Worm (Caenorhabditis elegans) whole organism, L1 larva: ENCODE measurements around the gene nhr-214.
A peak's percentile ranks its signal among the peaks of the same experiment; 100 is the strongest.

Source experiments
- C04F5.9 ChIP-seq: sonication (generic microtip); optimal IDR thresholded peaks from 2 replicates; lab custom pipeline; 2016; ENCODE audit warnings: missing genetic modification characterization, missing compliant biosample characterization
- C16A3.4 ChIP-seq: fragments of 150-350 bp; optimal IDR thresholded peaks from 2 replicates; lab custom pipeline; 2014; ENCODE audit warnings: missing biosample characterization, missing genetic modification characterization
- C34B4.2 ChIP-seq: sonication (generic microtip); optimal IDR thresholded peaks from 2 replicates; lab custom pipeline; 2017; ENCODE audit warnings: mild to moderate bottlenecking, missing genetic modification characterization, missing compliant biosample characterization
- F16B12.6 ChIP-seq: fragments of 150-350 bp; optimal IDR thresholded peaks from 2 replicates; lab custom pipeline; 2014; ENCODE audit warnings: missing biosample characterization, missing genetic modification characterization
- alr-1 ChIP-seq: fragments of 200-800 bp; sonication (Bioruptor generic); optimal IDR thresholded peaks from 2 replicates; lab custom pipeline; 2018; ENCODE audit warnings: borderline replicate concordance, mild to moderate bottlenecking, missing genetic modification characterization, missing compliant biosample characterization
- blmp-1 ChIP-seq: fragments of 150-350 bp; optimal IDR thresholded peaks from 2 replicates; lab custom pipeline; 2014; ENCODE audit warnings: missing biosample characterization, missing genetic modification characterization
- ceh-82 ChIP-seq, 3 experiments: fragments of 150-350 bp in 1 of 3; sonication (generic microtip) in 2 of 3; optimal IDR thresholded peaks; 2 replicates each; lab custom pipeline; 2014 to 2017; ENCODE audit warnings: missing biosample characterization in 3 of 3, missing genetic modification characterization in 3 of 3
- ceh-90 ChIP-seq: sonication (generic microtip); optimal IDR thresholded peaks from 2 replicates; lab custom pipeline; 2016; ENCODE audit warnings: missing genetic modification characterization, missing compliant biosample characterization
- ces-1 ChIP-seq: fragments of 150-350 bp; optimal IDR thresholded peaks from 2 replicates; lab custom pipeline; 2014; ENCODE audit warnings: missing biosample characterization, missing genetic modification reagents, missing genetic modification characterization
- dpl-1 ChIP-seq, 3 experiments: fragments of 150-350 bp in 2 of 3; sonication (generic microtip) in 1 of 3; optimal IDR thresholded peaks; 2 replicates each; lab custom pipeline; 2014 to 2017; ENCODE audit warnings: missing biosample characterization in 3 of 3, missing genetic modification characterization in 3 of 3, missing genetic modification reagents in 3 of 3
- dsc-1 ChIP-seq: sonication (generic microtip); optimal IDR thresholded peaks from 2 replicates; lab custom pipeline; 2016; ENCODE audit warnings: mild to moderate bottlenecking, missing genetic modification characterization, missing compliant biosample characterization
- egl-27 ChIP-seq, 2 experiments: fragments of 150-350 bp in 1 of 2; sonication (generic microtip); optimal IDR thresholded peaks; 3 replicates each; lab custom pipeline; 2017 to 2018; ENCODE audit warnings: missing biosample characterization in 2 of 2, missing genetic modification characterization in 2 of 2, missing genetic modification reagents in 2 of 2
- elt-2 ChIP-seq: sonication (generic microtip); optimal IDR thresholded peaks from 2 replicates; lab custom pipeline; 2016; ENCODE audit warnings: missing genetic modification characterization, mild to moderate bottlenecking, inconsistent platforms, missing compliant biosample characterization, missing genetic modification reagents
- elt-3 ChIP-seq, 6 experiments: fragments of 150-350 bp in 1 of 6; sonication (generic microtip); optimal IDR thresholded peaks; 2 replicates each; lab custom pipeline; 2017 to 2018; ENCODE audit warnings: missing biosample characterization in 6 of 6, missing genetic modification characterization in 6 of 6, inconsistent platforms in 1 of 6
- fkh-10 ChIP-seq: sonication (generic microtip); optimal IDR thresholded peaks from 2 replicates; lab custom pipeline; 2017; ENCODE audit warnings: missing biosample characterization, missing genetic modification reagents, missing genetic modification characterization
- fkh-8 ChIP-seq: sonication (generic microtip); optimal IDR thresholded peaks from 2 replicates; lab custom pipeline; 2016; ENCODE audit warnings: mild to moderate bottlenecking, missing genetic modification characterization, missing compliant biosample characterization
- fos-1 ChIP-seq: fragments of 150-350 bp; optimal IDR thresholded peaks from 2 replicates; lab custom pipeline; 2014; ENCODE audit warnings: missing biosample characterization, missing genetic modification characterization
- grh-1 ChIP-seq: fragments of 200-800 bp; sonication (Bioruptor generic); IDR thresholded peaks from 2 replicates; pipeline ENCODE4 v1.3.6; 2022; ENCODE audit warnings: missing genetic modification reagents, missing genetic modification characterization, missing compliant biosample characterization
- hpl-2 ChIP-seq: fragments of 150-350 bp; optimal IDR thresholded peaks from 2 replicates; lab custom pipeline; 2014; ENCODE audit warnings: missing biosample characterization, missing genetic modification reagents, missing genetic modification characterization
- isw-1 ChIP-seq: fragments of 200-800 bp; sonication (Bioruptor generic); IDR thresholded peaks from 2 replicates; pipeline ENCODE4 v1.3.6; 2022; ENCODE audit warnings: missing genetic modification characterization, missing compliant biosample characterization
- lin-15B ChIP-seq: fragments of 150-350 bp; sonication (generic microtip); optimal IDR thresholded peaks from 3 replicates; lab custom pipeline; 2014; ENCODE audit warnings: missing biosample characterization, missing genetic modification characterization
- lin-39 ChIP-seq: fragments of 150-350 bp; optimal IDR thresholded peaks from 2 replicates; lab custom pipeline; 2014; ENCODE audit warnings: missing biosample characterization, missing genetic modification reagents, missing genetic modification characterization
- mab-9 ChIP-seq: fragments of 200-800 bp; sonication (Bioruptor generic); IDR thresholded peaks from 2 replicates; pipeline ENCODE4 v1.3.6; 2022; ENCODE audit warnings: missing genetic modification reagents, missing genetic modification characterization, missing compliant biosample characterization
- mdl-1 ChIP-seq, 2 experiments: fragments of 150-350 bp; optimal IDR thresholded peaks; 2 replicates each; lab custom pipeline; 2014 to 2017; ENCODE audit warnings: missing biosample characterization in 2 of 2, missing genetic modification characterization in 2 of 2, inconsistent platforms in 1 of 2
- mep-1 ChIP-seq: fragments of 150-350 bp; optimal IDR thresholded peaks from 2 replicates; lab custom pipeline; 2014; ENCODE audit warnings: missing biosample characterization, missing genetic modification characterization
- nhr-11 ChIP-seq: fragments of 150-350 bp; optimal IDR thresholded peaks from 2 replicates; lab custom pipeline; 2014; ENCODE audit warnings: missing biosample characterization, missing genetic modification characterization
- nhr-12 ChIP-seq: sonication (generic microtip); optimal IDR thresholded peaks from 2 replicates; lab custom pipeline; 2017; ENCODE audit warnings: missing biosample characterization, missing genetic modification characterization
- nhr-19 ChIP-seq: fragments of 200-800 bp; sonication (Bioruptor generic); conservative IDR thresholded peaks from 2 replicates; pipeline ENCODE4 v1.3.6; 2022; ENCODE audit warnings: missing genetic modification characterization, missing compliant biosample characterization
- nhr-237 ChIP-seq: fragments of 150-350 bp; optimal IDR thresholded peaks from 2 replicates; lab custom pipeline; 2014; ENCODE audit warnings: missing biosample characterization, missing genetic modification characterization
- nhr-28 ChIP-seq: fragments of 150-350 bp; optimal IDR thresholded peaks from 2 replicates; lab custom pipeline; 2014; ENCODE audit warnings: missing biosample characterization, missing genetic modification characterization
- nhr-47 ChIP-seq: sonication (generic microtip); optimal IDR thresholded peaks from 2 replicates; lab custom pipeline; 2016; ENCODE audit warnings: mild to moderate bottlenecking, missing genetic modification characterization, moderate library complexity, missing compliant biosample characterization
- nhr-77 ChIP-seq: fragments of 150-350 bp; optimal IDR thresholded peaks from 2 replicates; lab custom pipeline; 2014; ENCODE audit warnings: missing biosample characterization, missing genetic modification characterization
- nhr-85 ChIP-seq: sonication (generic microtip); peaks from one replicate; lab custom pipeline; 2016; ENCODE audit warnings: missing genetic modification characterization, inconsistent platforms, missing compliant biosample characterization
- nhr-90 ChIP-seq: sonication (generic microtip); optimal IDR thresholded peaks from 2 replicates; lab custom pipeline; 2016; ENCODE audit warnings: mild to moderate bottlenecking, missing genetic modification characterization, missing compliant biosample characterization; ENCODE audit not compliant: poor library complexity
- pag-3 ChIP-seq: sonication (generic microtip); optimal IDR thresholded peaks from 2 replicates; lab custom pipeline; 2017; ENCODE audit warnings: missing genetic modification characterization, mild to moderate bottlenecking, missing compliant biosample characterization, antibody characterized with exemption, borderline replicate concordance; ENCODE audit not compliant: insufficient read depth
- pax-3 ChIP-seq: fragments of 200-800 bp; sonication (Bioruptor generic); optimal IDR thresholded peaks from 2 replicates; lab custom pipeline; 2018; ENCODE audit warnings: mild to moderate bottlenecking, missing genetic modification characterization, moderate library complexity, missing compliant biosample characterization
- pqm-1 ChIP-seq: sonication (generic microtip); optimal IDR thresholded peaks from 3 replicates; lab custom pipeline; 2017; ENCODE audit warnings: missing biosample characterization, missing genetic modification characterization
- rnt-1 ChIP-seq: sonication (generic microtip); optimal IDR thresholded peaks from 2 replicates; lab custom pipeline; 2016; ENCODE audit warnings: mild to moderate bottlenecking, missing genetic modification characterization, moderate library complexity, missing compliant biosample characterization
- skn-1 ChIP-seq: fragments of 150-350 bp; optimal IDR thresholded peaks from 2 replicates; lab custom pipeline; 2014; ENCODE audit warnings: missing biosample characterization, missing genetic modification characterization
- sptf-1 ChIP-seq: fragments of 150-350 bp; optimal IDR thresholded peaks from 2 replicates; lab custom pipeline; 2014; ENCODE audit warnings: missing biosample characterization, missing genetic modification characterization
- sup-37 ChIP-seq: fragments of 200-800 bp; sonication (Bioruptor generic); optimal IDR thresholded peaks from 2 replicates; lab custom pipeline; 2018; ENCODE audit warnings: mild to moderate bottlenecking, missing genetic modification characterization, missing compliant biosample characterization
- unc-130 ChIP-seq: fragments of 150-350 bp; optimal IDR thresholded peaks from 2 replicates; lab custom pipeline; 2017; ENCODE audit warnings: missing biosample characterization, missing genetic modification characterization, inconsistent platforms
- unc-30 ChIP-seq: sonication (generic microtip); optimal IDR thresholded peaks from 2 replicates; lab custom pipeline; 2017; ENCODE audit warnings: missing biosample characterization, missing genetic modification characterization
- unc-62 ChIP-seq: fragments of 150-350 bp; optimal IDR thresholded peaks from 2 replicates; lab custom pipeline; 2014; ENCODE audit warnings: missing biosample characterization, missing genetic modification reagents, missing genetic modification characterization
- unc-86 ChIP-seq: sonication (generic microtip); optimal IDR thresholded peaks from 2 replicates; lab custom pipeline; 2016; ENCODE audit warnings: missing genetic modification characterization, missing compliant biosample characterization
- unc-98 ChIP-seq: fragments of 200-800 bp; sonication (Bioruptor generic); IDR thresholded peaks from 2 replicates; pipeline ENCODE4 v1.3.6; 2022; ENCODE audit warnings: missing genetic modification characterization, missing compliant biosample characterization
- zag-1 ChIP-seq: fragments of 150-350 bp; optimal IDR thresholded peaks from 2 replicates; lab custom pipeline; 2014; ENCODE audit warnings: missing biosample characterization, missing genetic modification characterization
- ztf-11 ChIP-seq, 2 experiments: sonication (generic microtip); optimal IDR thresholded peaks; 2 replicates each; lab custom pipeline; 2016 to 2017; ENCODE audit warnings: missing genetic modification characterization in 2 of 2, missing biosample characterization in 1 of 2, missing compliant biosample characterization in 1 of 2
- ztf-4 ChIP-seq: fragments of 150-350 bp; optimal IDR thresholded peaks from 2 replicates; lab custom pipeline; 2014; ENCODE audit warnings: missing biosample characterization, missing genetic modification characterization

nhr-214 gene

DNA sequence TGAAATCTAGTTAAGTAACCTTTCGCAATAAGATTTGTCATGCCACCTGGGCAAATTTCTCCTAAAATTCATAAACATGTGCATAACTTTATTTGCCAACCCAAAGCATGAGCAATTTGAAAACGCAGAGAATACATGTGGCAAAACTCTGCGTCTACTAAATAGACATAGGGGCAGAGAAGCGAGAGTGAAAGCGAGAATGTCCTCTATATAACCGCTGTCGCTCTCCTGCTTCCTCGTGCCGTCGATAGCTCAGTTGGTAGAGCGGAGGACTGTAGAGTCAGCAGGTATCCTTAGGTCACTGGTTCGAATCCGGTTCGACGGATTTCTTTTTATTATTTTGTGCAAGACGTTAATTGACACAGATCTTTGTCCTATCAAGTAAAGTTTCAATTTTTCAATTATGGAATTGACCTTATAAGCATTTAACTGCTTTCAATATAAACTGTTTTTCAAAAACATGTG, 36.8 kb downstream of the nhr-214 start (continued):
- TF ChIP-seq nhr-19 (GFP tag; lab: Robert Waterston, UW) (peak; percentile 78), grh-1 (GFP tag; lab: Robert Waterston, UW) (peak; percentile 48; the same call in 1 of the 2 replicates), pqm-1 (tag; lab: Kevin White, UChicago) (no peak), pag-3 (tag; lab: Kevin White, UChicago) (no peak), mab-9 (GFP tag; lab: Robert Waterston, UW) (peak; percentile 39; the same call in 1 of the 2 replicates), hpl-2 (peak; percentile 21), nhr-90 (tag; lab: Kevin White, UChicago) (peak; percentile 53), alr-1 (tag; lab: Kevin White, UChicago) (no peak), nhr-47 (tag; lab: Kevin White, UChicago) (peak; percentile 88), nhr-11 (no peak), nhr-85 (tag; lab: Kevin White, UChicago) (peak; percentile 69), mep-1 (tag; lab: Kevin White, UChicago) (peak; percentile 63), elt-2 (no peak), ceh-90 (tag; lab: Kevin White, UChicago) (no peak), egl-27 (tag; optimal IDR thresholded peaks at IDR 0.05; lab: Kevin White, UChicago) (peak in 1 of 2 experiments; percentile 49), nhr-77 (tag; lab: Kevin White, UChicago) (peak; percentile 65), dsc-1 (tag; lab: Kevin White, UChicago) (peak; percentile 76), C04F5.9 (tag; lab: Kevin White, UChicago) (no peak), zag-1 (tag; lab: Kevin White, UChicago) (no peak), nhr-237 (tag; lab: Kevin White, UChicago) (no peak), skn-1 (tag; lab: Kevin White, UChicago) (peak; percentile 8), pax-3 (no peak), ceh-82 (tag; optimal IDR thresholded peaks at IDR 0.05; lab: Kevin White, UChicago) (peak; percentile 61 to 77 (median 69)), rnt-1 (peak; percentile 76), nhr-28 (tag; lab: Kevin White, UChicago) (no peak), lin-15B (tag; lab: Kevin White, UChicago) (no peak), sup-37 (no peak), elt-3 (tag; optimal IDR thresholded peaks at IDR 0.05; lab: Kevin White, UChicago) (peak in 2 of 6 experiments; percentile 20 to 31), C34B4.2 (tag; lab: Kevin White, UChicago) (no peak), isw-1 (peak; percentile 33; the same call in 1 of the 2 replicates), unc-62 (GFP tag; lab: Kevin White, UChicago) (no peak)

DNA sequence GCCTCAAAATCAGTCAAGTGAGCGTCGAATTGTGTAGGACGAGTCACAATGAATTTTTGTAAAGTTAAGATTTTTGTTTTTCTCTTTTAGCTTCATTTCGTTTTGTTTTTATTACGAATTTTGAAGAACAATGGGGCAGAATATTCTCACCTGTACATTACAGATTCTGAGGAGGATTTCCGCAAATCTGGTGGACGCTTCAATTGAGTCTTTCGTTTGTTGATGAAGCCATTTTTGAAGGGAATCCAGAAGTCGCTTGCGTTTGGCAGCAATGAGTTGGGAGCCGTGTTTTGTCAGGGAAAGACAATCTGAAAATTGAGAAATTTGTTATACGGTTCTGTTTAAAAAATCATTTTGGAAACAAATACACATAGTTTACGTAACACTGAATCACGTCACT, 37.4 kb downstream of the nhr-214 start:
- TF ChIP-seq C16A3.4 (tag; lab: Kevin White, UChicago), result no peak

- TF ChIP-seq mab-9 (GFP tag; lab: Robert Waterston, UW) (no peak), mdl-1 (tag; optimal IDR thresholded peaks at IDR 0.05; lab: Kevin White, UChicago) (peak in 1 of 2 experiments; percentile 38), pax-3 (no peak), mep-1 (tag; lab: Kevin White, UChicago) (no peak), unc-130 (tag; lab: Kevin White, UChicago) (no peak), nhr-237 (tag; lab: Kevin White, UChicago) (no peak), ces-1 (no peak), lin-39 (tag; lab: Kevin White, UChicago) (no peak), unc-30 (tag; lab: Kevin White, UChicago) (no peak), dpl-1 (GFP tag; optimal IDR thresholded peaks at IDR 0.05; lab: Kevin White, UChicago) (no peak), dsc-1 (tag; lab: Kevin White, UChicago) (no peak), C04F5.9 (tag; lab: Kevin White, UChicago) (no peak), ceh-82 (tag; optimal IDR thresholded peaks at IDR 0.05; lab: Kevin White, UChicago) (no peak), elt-3 (tag; optimal IDR thresholded peaks at IDR 0.05; lab: Kevin White, UChicago) (peak in 1 of 6 experiments; percentile 1), blmp-1 (no peak), F16B12.6 (tag; lab: Kevin White, UChicago) (no peak), unc-86 (tag; lab: Kevin White, UChicago) (no peak), unc-98 (GFP tag; lab: Robert Waterston, UW) (no peak), ztf-4 (tag; lab: Kevin White, UChicago) (peak; percentile 28), nhr-12 (no peak), fkh-10 (GFP tag; lab: Kevin White, UChicago) (no peak), sptf-1 (tag; lab: Kevin White, UChicago) (no peak), fkh-8 (tag; lab: Kevin White, UChicago) (peak; percentile 49), ztf-11 (tag; optimal IDR thresholded peaks at IDR 0.05; lab: Kevin White, UChicago) (no peak), fos-1 (tag; lab: Kevin White, UChicago) (no peak)
Observed at ce11 chrX:12663537-12663936, 38.3 kb downstream of the nhr-214 start, which contains the start of gene nlp-76. nlp-76 (minus strand) TSS chrX:12663903.
